Fruit fly (Drosophila melanogaster) whole organism, wandering third instar larva: ENCODE measurements around the gene RpS7.
A peak's percentile ranks its signal among the peaks of the same experiment; 100 is the strongest.

Experiments used
- Abd-B ChIP-seq: fragments of >200 bp; optimal IDR thresholded peaks from 2 replicates; lab custom pipeline; 2017; ENCODE audit warnings: missing biosample characterization, missing genetic modification characterization
- CG32264 ChIP-seq: fragments of 200-800 bp; sonication (Bioruptor generic); optimal IDR thresholded peaks from 2 replicates; lab custom pipeline; 2016; ENCODE audit warnings: missing biosample characterization, missing genetic modification characterization
- CG9705 ChIP-seq: fragments of 200-800 bp; sonication (Bioruptor generic); optimal IDR thresholded peaks from 2 replicates; lab custom pipeline; 2018; ENCODE audit warnings: missing biosample characterization, mild to moderate bottlenecking, missing genetic modification characterization
- CrebA ChIP-seq: fragments of 200-800 bp; sonication (Bioruptor generic); optimal IDR thresholded peaks from 2 replicates; lab custom pipeline; 2016; ENCODE audit warnings: missing biosample characterization, mild to moderate bottlenecking, missing genetic modification characterization, borderline replicate concordance
- Dfd ChIP-seq: fragments of >200 bp; optimal IDR thresholded peaks from 2 replicates; lab custom pipeline; 2017; ENCODE audit warnings: missing biosample characterization, missing genetic modification characterization
- Dif ChIP-seq: fragments of 200-275, 200-300 bp; sonication (Bioruptor generic); optimal IDR thresholded peaks from 2 replicates; lab custom pipeline; 2018; ENCODE audit warnings: missing biosample characterization, missing genetic modification characterization; ENCODE audit not compliant: partially characterized antibody
- GATAd ChIP-seq: sonication (Bioruptor generic); optimal IDR thresholded peaks from 2 replicates; lab custom pipeline; 2016; ENCODE audit warnings: missing biosample characterization, missing genetic modification characterization
- HLH106 ChIP-seq: fragments of 200-800 bp; optimal IDR thresholded peaks from 3 replicates; lab custom pipeline; 2019; ENCODE audit warnings: missing biosample characterization, mild to moderate bottlenecking, missing genetic modification characterization, moderate library complexity
- Hr83 ChIP-seq: fragments of 200-300 bp; sonication (Bioruptor generic); optimal IDR thresholded peaks from 2 replicates; lab custom pipeline; 2016; ENCODE audit warnings: missing biosample characterization, mild to moderate bottlenecking, missing genetic modification characterization, moderate library complexity; ENCODE audit not compliant: poor library complexity, severe bottlenecking
- Jra ChIP-seq: sonication (Bioruptor generic); optimal IDR thresholded peaks from 2 replicates; lab custom pipeline; 2016; ENCODE audit warnings: missing biosample characterization, missing genetic modification characterization
- Mio ChIP-seq: sonication (Bioruptor generic); optimal IDR thresholded peaks from 2 replicates; lab custom pipeline; 2016; ENCODE audit warnings: missing biosample characterization, missing genetic modification characterization
- Myc ChIP-seq: fragments of >200 bp; optimal IDR thresholded peaks from 2 replicates; lab custom pipeline; 2017
- N ChIP-seq: fragments of >200 bp; optimal IDR thresholded peaks from 2 replicates; lab custom pipeline; 2018; ENCODE audit warnings: missing biosample characterization, missing external identifiers, missing genetic modification characterization
- OdsH ChIP-seq: fragments of 200-800 bp; sonication (Bioruptor generic); optimal IDR thresholded peaks from 2 replicates; lab custom pipeline; 2016; ENCODE audit warnings: missing biosample characterization, mild to moderate bottlenecking, missing genetic modification characterization
- Rel ChIP-seq, 2 experiments: fragments of 200-800 bp; sonication (Bioruptor generic) in 1 of 2; optimal IDR thresholded peaks; 2 replicates in 1 of 2; 3 replicates in 1 of 2; lab custom pipeline; 2016 to 2019; ENCODE audit warnings: mild to moderate bottlenecking in 2 of 2, missing biosample characterization in 2 of 2, missing genetic modification characterization in 2 of 2, moderate library complexity in 1 of 2
- Sp1 ChIP-seq: fragments of 200-800 bp; sonication (Bioruptor generic); optimal IDR thresholded peaks from 3 replicates; lab custom pipeline; 2019; ENCODE audit warnings: missing biosample characterization, mild to moderate bottlenecking, missing genetic modification characterization, moderate library complexity
- Vsx2 ChIP-seq: fragments of 200-300, 225-300 bp; sonication (Bioruptor generic); optimal IDR thresholded peaks from 2 replicates; lab custom pipeline; 2018; ENCODE audit warnings: missing biosample characterization, missing genetic modification characterization; ENCODE audit not compliant: partially characterized antibody
- br ChIP-seq: fragments of 200-800 bp; sonication (Bioruptor generic); optimal IDR thresholded peaks from 2 replicates; lab custom pipeline; 2016; ENCODE audit warnings: missing biosample characterization, missing genetic modification characterization
- brk ChIP-seq: fragments of 200-800 bp; sonication (Bioruptor generic); optimal IDR thresholded peaks from 2 replicates; lab custom pipeline; 2016; ENCODE audit warnings: missing biosample characterization, mild to moderate bottlenecking, missing genetic modification characterization
- dmrt93B ChIP-seq: fragments of 200-800 bp; sonication (Bioruptor generic); optimal IDR thresholded peaks from 2 replicates; lab custom pipeline; 2018; ENCODE audit warnings: missing biosample characterization, mild to moderate bottlenecking, missing genetic modification characterization
- dsf ChIP-seq: sonication (Bioruptor generic); optimal IDR thresholded peaks from 2 replicates; lab custom pipeline; 2016; ENCODE audit warnings: missing biosample characterization, missing genetic modification characterization, borderline replicate concordance
- ey ChIP-seq: fragments of 200-800 bp; sonication (Bioruptor generic); optimal IDR thresholded peaks from 2 replicates; lab custom pipeline; 2016; ENCODE audit warnings: missing biosample characterization, missing genetic modification characterization
- foxo ChIP-seq, 2 experiments: fragments of 200-800 bp; sonication (Bioruptor generic); optimal IDR thresholded peaks; 2 replicates in 1 of 2; 3 replicates in 1 of 2; lab custom pipeline; 2016 to 2017; ENCODE audit warnings: missing biosample characterization in 2 of 2, missing genetic modification characterization in 2 of 2
- fru ChIP-seq: fragments of 200-800 bp; sonication (Bioruptor generic); optimal IDR thresholded peaks from 3 replicates; lab custom pipeline; 2016; ENCODE audit warnings: missing biosample characterization, mild to moderate bottlenecking, missing genetic modification characterization
- h ChIP-seq: fragments of 200-800 bp; sonication (Bioruptor generic); optimal IDR thresholded peaks from 3 replicates; lab custom pipeline; 2016; ENCODE audit warnings: missing biosample characterization, mild to moderate bottlenecking, missing genetic modification characterization
- jim ChIP-seq: fragments of 175-275, 200-325 bp; sonication (Bioruptor generic); optimal IDR thresholded peaks from 2 replicates; lab custom pipeline; 2016; ENCODE audit warnings: missing biosample characterization, mild to moderate bottlenecking, missing genetic modification characterization
- lola ChIP-seq: fragments of >200 bp; optimal IDR thresholded peaks from 2 replicates; lab custom pipeline; 2017; ENCODE audit warnings: missing biosample characterization, missing genetic modification characterization
- pan ChIP-seq: fragments of >200 bp; optimal IDR thresholded peaks from 2 replicates; lab custom pipeline; 2017
- rgr ChIP-seq: fragments of 200-800 bp; sonication (Bioruptor generic); optimal IDR thresholded peaks from 3 replicates; lab custom pipeline; 2016; ENCODE audit warnings: missing biosample characterization, mild to moderate bottlenecking, missing genetic modification characterization
- sage ChIP-seq: fragments of 200-800 bp; sonication (Bioruptor generic); optimal IDR thresholded peaks from 2 replicates; lab custom pipeline; 2016; ENCODE audit warnings: missing biosample characterization, mild to moderate bottlenecking, missing genetic modification characterization
- tai ChIP-seq: sonication (Bioruptor generic); optimal IDR thresholded peaks from 2 replicates; lab custom pipeline; 2016; ENCODE audit warnings: missing biosample characterization, missing genetic modification characterization
- usp ChIP-seq: fragments of >200 bp; optimal IDR thresholded peaks from 2 replicates; lab custom pipeline; 2017; ENCODE audit warnings: missing biosample characterization, missing genetic modification characterization
- woc ChIP-seq: sonication (Bioruptor generic); optimal IDR thresholded peaks from 2 replicates; lab custom pipeline; 2016; ENCODE audit warnings: missing biosample characterization, mild to moderate bottlenecking, missing genetic modification characterization

RpS7 gene

dm6 chr3R:30252317-30252716, 43.5 kb upstream of the RpS7 start:
- no peak for TF ChIP-seq Mio (GFP tag; lab: Kevin White, UChicago)
- no peak for TF ChIP-seq usp (GFP tag; lab: Kevin White, UChicago)
- no peak for TF ChIP-seq Sp1
- TF ChIP-seq brk (GFP tag; lab: Kevin White, UChicago) = no peak
- TF ChIP-seq Myc (lab: Kevin White, UChicago) = no peak
- no peak for TF ChIP-seq dsf (GFP tag; lab: Kevin White, UChicago)
- TF ChIP-seq CG9705 (GFP tag; lab: Kevin White, UChicago) = no peak
- TF ChIP-seq jim = no peak
- TF ChIP-seq Abd-B = no peak
- no peak for TF ChIP-seq Vsx2 (GFP tag; lab: Kevin White, UChicago)
- TF ChIP-seq Hr83 = no peak
- TF ChIP-seq rgr (GFP tag; lab: Kevin White, UChicago) = no peak
- TF ChIP-seq h (GFP tag; lab: Kevin White, UChicago) = no peak
- TF ChIP-seq GATAd (GFP tag; lab: Kevin White, UChicago) = no peak
- no peak for TF ChIP-seq OdsH (GFP tag; lab: Kevin White, UChicago)
- TF ChIP-seq CrebA (GFP tag; lab: Kevin White, UChicago) = no peak
- TF ChIP-seq pan (lab: Kevin White, UChicago) = no peak
- TF ChIP-seq dmrt93B (GFP tag; lab: Kevin White, UChicago) = no peak
- TF ChIP-seq, all 38 proteins: peak for 0

dm6 chr3R:30250496-30250978, 41.7 kb upstream of the RpS7 start, which contains the start of gene CG9682:
Gene CG9682, plus strand, starts transcription at chr3R:30250928.
- TF ChIP-seq tai (GFP tag; lab: Kevin White, UChicago) (no peak), dmrt93B (GFP tag; lab: Kevin White, UChicago) (no peak), jim (no peak), CG9705 (GFP tag; lab: Kevin White, UChicago) (no peak), foxo (GFP tag; optimal IDR thresholded peaks at IDR 0.05; lab: Kevin White, UChicago) (no peak), Rel (GFP tag; optimal IDR thresholded peaks at IDR 0.05; lab: Kevin White, UChicago) (no peak), Rel (tag; optimal IDR thresholded peaks at IDR 0.05; lab: Kevin White, UChicago) (no peak), N (no peak), GATAd (GFP tag; lab: Kevin White, UChicago) (no peak), fru (GFP tag; lab: Kevin White, UChicago) (no peak), ey (no peak), Mio (GFP tag; lab: Kevin White, UChicago) (no peak), usp (GFP tag; lab: Kevin White, UChicago) (no peak), woc (GFP tag; lab: Kevin White, UChicago) (no peak)

- TF ChIP-seq brk (GFP tag; lab: Kevin White, UChicago) (no peak), ey (no peak), Dif (no peak), woc (GFP tag; lab: Kevin White, UChicago) (no peak), br (GFP tag; lab: Kevin White, UChicago) (no peak), Dfd (GFP tag; lab: Kevin White, UChicago) (no peak), lola (GFP tag; lab: Kevin White, UChicago) (no peak), CG32264 (GFP tag; lab: Kevin White, UChicago) (no peak), Mio (GFP tag; lab: Kevin White, UChicago) (no peak), fru (GFP tag; lab: Kevin White, UChicago) (no peak), dmrt93B (GFP tag; lab: Kevin White, UChicago) (no peak), GATAd (GFP tag; lab: Kevin White, UChicago) (no peak), h (GFP tag; lab: Kevin White, UChicago) (no peak), Myc (lab: Kevin White, UChicago) (no peak), sage (GFP tag; lab: Kevin White, UChicago) (no peak), HLH106 (tag; lab: Kevin White, UChicago) (no peak), OdsH (GFP tag; lab: Kevin White, UChicago) (no peak), Jra (GFP tag; lab: Kevin White, UChicago) (no peak), Vsx2 (GFP tag; lab: Kevin White, UChicago) (no peak)
Measured at dm6 chr3R:30249283-30249682, 40.5 kb upstream of the RpS7 start, which contains the start of gene CG34299. Gene CG34299, plus strand, starts transcription at chr3R:30249583.

- peak; percentile 71 for TF ChIP-seq Myc (lab: Kevin White, UChicago)
- TF ChIP-seq Dfd (GFP tag; lab: Kevin White, UChicago) = no peak
- peak; percentile 34 for TF ChIP-seq Dif
Measured at dm6 chr3R:30248565-30248964, 39.7 kb upstream of the RpS7 start.
